Fruit fly (Drosophila melanogaster) whole organism, prepupa: ENCODE measurements around the gene ENGase.

Source experiments
- CG15336 ChIP-seq: fragments of 200-800 bp; sonication (Bioruptor generic); IDR thresholded peaks from 2 replicates; pipeline ENCODE4 v1.3.6; 2022; ENCODE audit warnings: missing biosample characterization, missing genetic modification characterization
- CG3032 ChIP-seq: fragments of 200-800 bp; optimal IDR thresholded peaks from 2 replicates; lab custom pipeline; 2019; ENCODE audit warnings: missing biosample characterization, mild to moderate bottlenecking, missing genetic modification characterization, moderate library complexity
- CG32006 ChIP-seq: fragments of 200-800 bp; sonication (Bioruptor generic); optimal IDR thresholded peaks from 3 replicates; lab custom pipeline; 2017; ENCODE audit warnings: missing biosample characterization, mild to moderate bottlenecking, missing genetic modification characterization
- CG3919 ChIP-seq: fragments of 200-800 bp; sonication (Bioruptor generic); optimal IDR thresholded peaks from 3 replicates; lab custom pipeline; 2016; ENCODE audit warnings: missing biosample characterization, missing genetic modification characterization
- CG4318 ChIP-seq: fragments of 200-800 bp; sonication (Bioruptor generic); optimal IDR thresholded peaks from 3 replicates; lab custom pipeline; 2017; ENCODE audit warnings: missing biosample characterization, mild to moderate bottlenecking, missing genetic modification characterization
- Hr39 ChIP-seq: fragments of 200-800 bp; sonication (Bioruptor generic); optimal IDR thresholded peaks from 2 replicates; lab custom pipeline; 2016; ENCODE audit warnings: missing biosample characterization, missing genetic modification characterization
- Sox102F ChIP-seq: fragments of 200-800 bp; sonication (Bioruptor generic); optimal IDR thresholded peaks from 2 replicates; lab custom pipeline; 2016; ENCODE audit warnings: missing biosample characterization, mild to moderate bottlenecking, missing genetic modification characterization

- TF ChIP-seq CG3032 (no peak), CG3919 (GFP tag; lab: Kevin White, UChicago) (no peak), CG32006 (GFP tag; lab: Kevin White, UChicago) (no peak), Sox102F (GFP tag; lab: Kevin White, UChicago) (no peak), CG15336 (GFP tag; lab: Robert Waterston, UW) (no peak), Hr39 (GFP tag; lab: Kevin White, UChicago) (no peak), CG4318 (no peak)
These were observed 20.5 kb downstream of the ENGase start, which contains the start of the genes CG12994 and CG46464 for dm6 chrX:17443880-17444279.
